Fruit fly (Drosophila melanogaster): ENCODE data around the gene Trissin.

Trissin gene

dm6 chr3R:15437458-15438414 is 47.5 kb downstream of the Trissin start (continued):
- TF ChIP-seq CG4707 (GFP tag; optimal IDR thresholded peaks at IDR 0.05) (no peak), dm (GFP tag; optimal IDR thresholded peaks at IDR 0.05) (no peak), CG34422 (GFP tag; IDR thresholded peaks at IDR 0.05) (no peak), trem (tag; optimal IDR thresholded peaks at IDR 0.05) (peak; percentile 28), bowl (GFP tag; IDR thresholded peaks at IDR 0.05) (no peak), CG4854 (GFP tag; optimal IDR thresholded peaks at IDR 0.05) (no peak), CG15696 (tag; optimal IDR thresholded peaks at IDR 0.05) (peak; percentile 22), Lhr (GFP tag; optimal IDR thresholded peaks at IDR 0.05) (peak; percentile 23), crol (GFP tag; IDR thresholded peaks at IDR 0.05) (no peak), inv (GFP tag; IDR thresholded peaks at IDR 0.05; ENCODE audit: partially characterized antibody) (peak; percentile 8; the same call in 1 of the 2 replicates), MESR4 (GFP tag; optimal IDR thresholded peaks at IDR 0.05) (no peak), gcm (GFP tag; optimal IDR thresholded peaks at IDR 0.05) (no peak), hkb (optimal IDR thresholded peaks at IDR 0.05) (no peak), hkb (GFP tag; IDR thresholded peaks at IDR 0.05) (0 out of 2 replicates have a peak, but pooled peaks have one; percentile 20), HmgZ (tag; optimal IDR thresholded peaks at IDR 0.05) (peak; percentile 10), CG33213 (GFP tag; optimal IDR thresholded peaks at IDR 0.05) (peak; percentile 50), CG17829 (tag; optimal IDR thresholded peaks at IDR 0.05) (no peak), E2f1 (GFP tag; IDR thresholded peaks at IDR 0.05) (no peak), slou (GFP tag; optimal IDR thresholded peaks at IDR 0.05) (no peak), Med (GFP tag) (peak; percentile 68), CG13624 (GFP tag; optimal IDR thresholded peaks at IDR 0.05) (no peak), salm (tag; optimal IDR thresholded peaks at IDR 0.05) (no peak)

DNA sequence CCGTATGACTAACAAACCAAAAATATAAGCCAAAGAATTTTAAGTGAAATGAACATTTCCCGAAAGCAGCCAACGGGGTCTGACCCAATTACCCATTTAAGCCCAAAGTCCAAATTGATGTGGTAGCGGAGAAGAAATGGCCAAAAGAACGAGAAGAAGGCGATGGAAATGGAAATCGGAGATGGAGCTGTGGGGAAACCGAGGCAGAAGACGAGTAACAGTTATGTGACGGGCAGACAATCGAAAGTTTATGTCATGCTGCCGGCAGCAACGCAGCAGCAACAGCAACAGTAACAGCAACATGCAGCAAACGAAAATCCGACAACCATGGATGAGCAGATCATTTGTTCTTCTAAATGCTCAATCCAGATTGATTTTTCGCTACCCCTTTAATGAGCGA is 48.4 kb downstream of the Trissin start:
- TF ChIP-seq Blimp-1 (GFP tag; optimal IDR thresholded peaks at IDR 0.05) (peak; percentile 86), CHES-1-like (GFP tag; optimal IDR thresholded peaks at IDR 0.05) (no peak)
